Worm (Caenorhabditis elegans) whole organism, midembryonic: ENCODE measurements around the gene T05A7.12.

Experiments
- T22C8.4 ChIP-seq: fragments of 200-800 bp; sonication (Bioruptor generic); IDR thresholded peaks from 2 replicates; pipeline ENCODE4 v1.3.6; 2022; ENCODE audit warnings: missing genetic modification characterization, missing compliant biosample characterization
- cog-1 ChIP-seq: sonication (generic microtip); optimal IDR thresholded peaks from 2 replicates; lab custom pipeline; 2016; ENCODE audit warnings: missing genetic modification characterization, missing compliant biosample characterization
- flt-1 ChIP-seq: fragments of 200-800 bp; sonication (Bioruptor generic); IDR thresholded peaks from 2 replicates; pipeline ENCODE4 v1.3.6; 2022; ENCODE audit warnings: missing genetic modification characterization, missing compliant biosample characterization
- klf-2 ChIP-seq: fragments of 200-800 bp; sonication (Bioruptor generic); conservative IDR thresholded peaks from 2 replicates; pipeline ENCODE4 v1.3.6; 2022; ENCODE audit warnings: missing genetic modification reagents, missing genetic modification characterization, missing compliant biosample characterization
- med-1 ChIP-seq: sonication (generic microtip); optimal IDR thresholded peaks from 2 replicates; lab custom pipeline; 2017; ENCODE audit warnings: missing genetic modification characterization, mild to moderate bottlenecking, missing compliant biosample characterization, antibody characterized with exemption, missing genetic modification reagents; ENCODE audit not compliant: insufficient read depth
- ref-1 ChIP-seq: fragments of 200-800 bp; sonication (Bioruptor generic); conservative IDR thresholded peaks from 2 replicates; pipeline ENCODE4 v1.3.6; 2022; ENCODE audit warnings: missing genetic modification reagents, missing genetic modification characterization, missing compliant biosample characterization
- tab-1 ChIP-seq: fragments of 200-800 bp; sonication (Bioruptor generic); IDR thresholded peaks from 2 replicates; pipeline ENCODE4 v1.3.6; 2022; ENCODE audit warnings: missing genetic modification characterization, missing compliant biosample characterization
- ztf-23 ChIP-seq: fragments of 200-800 bp; sonication (Bioruptor generic); IDR thresholded peaks from 2 replicates; pipeline ENCODE4 v1.3.6; 2022; ENCODE audit warnings: missing genetic modification reagents, missing genetic modification characterization, missing compliant biosample characterization
- ztf-29 ChIP-seq: fragments of 200-800 bp; sonication (Bioruptor generic); IDR thresholded peaks from 2 replicates; pipeline ENCODE4 v1.3.6; 2022; ENCODE audit warnings: missing genetic modification reagents, missing genetic modification characterization, missing compliant biosample characterization

Gene T05A7.12

DNA sequence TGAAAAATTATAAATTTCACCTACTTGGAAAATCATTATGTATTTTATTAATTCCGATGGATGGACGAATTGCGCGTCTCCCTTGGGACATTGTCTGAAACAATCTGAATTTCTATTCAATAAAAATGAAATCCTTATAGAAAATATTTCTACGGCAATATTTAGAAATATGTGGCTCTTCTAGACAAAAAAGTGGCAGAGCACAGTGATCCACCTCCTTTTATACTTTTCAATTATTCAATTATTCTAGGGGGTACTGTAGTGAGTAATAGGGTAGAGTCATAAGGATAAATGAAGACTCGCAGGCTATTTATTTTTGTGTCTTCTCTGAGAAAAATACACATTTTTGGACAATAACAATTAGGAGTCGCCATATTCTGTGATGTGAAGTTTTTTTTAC is at the start of gene T05A7.12:
Gene T05A7.12, minus strand, starts transcription at position 101 of the 400 bp plus-strand sequence.
- TF ChIP-seq tab-1 = no peak
- TF ChIP-seq ztf-23 (GFP tag; lab: Robert Waterston, UW) = no peak
- TF ChIP-seq cog-1 (tag; lab: Kevin White, UChicago) = no peak
- TF ChIP-seq klf-2 (GFP tag; lab: Robert Waterston, UW) = no peak

DNA sequence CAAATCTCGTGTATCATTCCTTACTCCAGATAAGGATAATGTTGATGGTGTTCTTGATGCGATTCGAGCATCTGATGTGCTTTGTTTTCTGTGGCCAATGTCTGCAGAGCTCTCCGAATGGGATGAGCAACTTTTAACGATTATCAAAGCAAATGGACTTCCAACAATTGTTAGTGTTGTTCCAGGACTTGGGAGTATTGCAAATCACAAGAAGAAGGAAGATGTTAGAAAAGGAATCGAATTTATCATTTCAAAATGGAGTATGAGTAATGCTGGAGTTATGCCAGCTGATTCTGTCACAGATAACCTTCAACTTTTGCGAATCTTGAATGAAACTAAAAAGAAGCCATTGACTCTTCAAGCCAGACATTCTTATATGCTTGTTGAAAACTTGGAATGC is 47.7 kb upstream of the T05A7.12 start:
- TF ChIP-seq cog-1 (tag; lab: Kevin White, UChicago) = no peak
- no peak for TF ChIP-seq klf-2 (GFP tag; lab: Robert Waterston, UW)

DNA sequence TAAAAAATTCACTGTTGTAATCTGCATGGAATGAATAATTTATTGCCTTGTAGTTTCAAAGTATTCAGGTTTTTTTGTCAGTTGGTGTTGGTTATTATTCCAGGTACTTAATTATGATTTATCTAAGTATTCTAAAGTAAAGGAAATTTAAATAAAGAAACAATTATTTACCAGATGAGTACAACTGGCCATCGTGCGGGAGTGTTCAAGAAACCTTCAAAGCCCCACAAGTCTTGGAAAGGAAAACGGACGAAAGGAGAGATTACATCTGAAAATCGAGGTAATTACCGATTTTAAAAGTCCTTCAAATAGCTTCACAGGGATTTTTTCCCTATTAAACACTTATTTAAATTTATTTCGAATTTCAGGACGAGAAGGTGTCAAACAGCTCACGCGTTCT is 47.0 kb upstream of the T05A7.12 start, which contains the start of gene tag-151:
Gene tag-151, plus strand, starts transcription at position 158 of the 400 bp plus-strand sequence.
- TF ChIP-seq cog-1 (tag; lab: Kevin White, UChicago) = no peak
- no peak for TF ChIP-seq ztf-23 (GFP tag; lab: Robert Waterston, UW)
- TF ChIP-seq klf-2 (GFP tag; lab: Robert Waterston, UW) = no peak
- no peak for TF ChIP-seq tab-1
- TF ChIP-seq ztf-29 (GFP tag; lab: Robert Waterston, UW) = no peak
- no peak for TF ChIP-seq ref-1
- TF ChIP-seq T22C8.4 (GFP tag; lab: Robert Waterston, UW) = no peak
- TF ChIP-seq flt-1 = no peak
- no peak for TF ChIP-seq med-1

DNA sequence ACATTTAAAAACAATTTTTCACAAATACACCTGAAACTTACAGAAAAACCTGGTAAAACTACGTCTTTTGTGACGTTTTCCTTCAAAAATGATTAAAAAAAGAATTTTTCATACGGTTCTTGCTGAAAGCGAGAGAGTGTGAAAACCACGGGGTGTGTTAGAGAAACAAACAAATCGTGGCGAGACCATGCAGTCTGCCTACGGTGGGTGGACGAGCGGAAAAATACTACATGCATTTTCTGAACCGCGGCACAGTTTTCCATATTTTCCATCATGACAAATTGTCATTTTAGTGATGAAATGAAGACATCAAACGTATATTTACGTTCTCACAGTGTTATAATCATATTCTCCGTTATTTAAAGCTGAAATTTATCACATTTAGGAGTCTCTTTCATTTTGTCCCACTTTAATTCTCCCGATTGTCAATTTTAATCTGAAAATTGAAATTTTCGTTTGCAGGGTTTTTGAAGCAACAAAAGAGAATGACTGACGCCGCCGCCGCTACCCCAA is 43.3 kb upstream of the T05A7.12 start, which contains the start of the genes F10G7.9 and tsn-1:
Gene F10G7.9, minus strand, starts transcription at position 127 of the 513 bp plus-strand sequence.
Gene tsn-1, plus strand, starts transcription at position 463 of the 513 bp plus-strand sequence.
- TF ChIP-seq med-1 (no peak), ztf-23 (GFP tag; lab: Robert Waterston, UW) (no peak), flt-1 (no peak), cog-1 (tag; lab: Kevin White, UChicago) (no peak), tab-1 (no peak), ztf-29 (GFP tag; lab: Robert Waterston, UW) (no peak), T22C8.4 (GFP tag; lab: Robert Waterston, UW) (no peak), klf-2 (GFP tag; lab: Robert Waterston, UW) (no peak), ref-1 (no peak)

DNA sequence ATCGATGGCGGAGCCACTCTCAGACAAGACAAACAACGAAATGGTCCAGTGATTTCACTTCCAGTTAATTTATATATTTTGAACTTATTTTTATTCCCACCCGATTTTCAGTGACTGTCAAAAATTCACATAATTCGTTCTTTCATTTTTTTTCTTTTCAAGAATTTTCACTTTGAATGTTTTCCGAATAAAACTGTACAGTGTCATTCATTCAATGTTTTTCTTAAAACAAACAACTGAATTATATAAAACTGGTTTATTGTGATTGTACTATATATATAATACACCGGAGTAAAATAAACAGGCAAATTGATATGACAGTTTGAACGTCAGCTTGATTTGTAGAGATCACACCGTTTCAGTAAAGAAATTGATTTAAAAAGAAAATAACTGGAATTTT is 39.9 kb upstream of the T05A7.12 start:
- no peak for TF ChIP-seq klf-2 (GFP tag; lab: Robert Waterston, UW)
- no peak for TF ChIP-seq flt-1
- no peak for TF ChIP-seq ztf-29 (GFP tag; lab: Robert Waterston, UW)
- no peak for TF ChIP-seq T22C8.4 (GFP tag; lab: Robert Waterston, UW)

DNA sequence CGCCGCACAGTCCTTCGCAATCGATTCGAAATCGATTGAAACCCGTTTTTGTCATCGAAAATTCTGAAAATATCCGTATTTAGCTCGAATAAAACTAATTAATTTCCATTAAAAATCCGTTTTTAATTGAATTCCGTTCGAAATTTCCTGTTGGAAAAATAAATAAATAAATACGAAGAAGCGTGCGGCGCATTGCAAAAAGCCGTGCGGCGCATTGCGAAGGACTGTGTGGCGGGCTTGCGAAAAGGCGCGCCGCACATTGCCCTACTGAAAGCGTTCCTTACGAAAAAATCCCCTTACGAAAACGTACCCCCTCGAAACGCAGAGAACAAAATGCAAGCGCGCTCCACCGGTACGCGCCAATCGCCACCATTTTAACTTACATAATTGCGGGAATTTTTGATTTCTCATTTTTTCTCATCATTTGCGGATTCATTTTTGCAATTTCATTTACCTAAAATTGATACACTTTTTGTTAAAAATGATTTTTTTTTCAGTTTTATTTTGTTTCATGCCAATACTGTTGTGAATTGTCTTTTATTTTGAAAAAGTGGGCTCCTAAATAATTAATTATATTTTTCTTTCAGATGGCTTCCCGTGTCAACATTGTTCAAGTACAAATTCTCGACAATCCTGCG is 38.5 kb upstream of the T05A7.12 start, which contains the start of gene unc-85:
Gene unc-85, plus strand, starts transcription at position 588 of the 638 bp plus-strand sequence.
- TF ChIP-seq ztf-29 (GFP tag; lab: Robert Waterston, UW) (peak; percentile 84), ztf-23 (GFP tag; lab: Robert Waterston, UW) (peak; percentile 90), cog-1 (tag; lab: Kevin White, UChicago) (peak; percentile 30), T22C8.4 (GFP tag; lab: Robert Waterston, UW) (peak; percentile 18; the same call in 1 of the 2 replicates), tab-1 (peak; percentile 70; the same call in 1 of the 2 replicates), med-1 (peak; percentile 29), flt-1 (peak; percentile 90), klf-2 (GFP tag; lab: Robert Waterston, UW) (peak; percentile 71), ref-1 (peak; percentile 57; the same call in 1 of the 2 replicates)

DNA sequence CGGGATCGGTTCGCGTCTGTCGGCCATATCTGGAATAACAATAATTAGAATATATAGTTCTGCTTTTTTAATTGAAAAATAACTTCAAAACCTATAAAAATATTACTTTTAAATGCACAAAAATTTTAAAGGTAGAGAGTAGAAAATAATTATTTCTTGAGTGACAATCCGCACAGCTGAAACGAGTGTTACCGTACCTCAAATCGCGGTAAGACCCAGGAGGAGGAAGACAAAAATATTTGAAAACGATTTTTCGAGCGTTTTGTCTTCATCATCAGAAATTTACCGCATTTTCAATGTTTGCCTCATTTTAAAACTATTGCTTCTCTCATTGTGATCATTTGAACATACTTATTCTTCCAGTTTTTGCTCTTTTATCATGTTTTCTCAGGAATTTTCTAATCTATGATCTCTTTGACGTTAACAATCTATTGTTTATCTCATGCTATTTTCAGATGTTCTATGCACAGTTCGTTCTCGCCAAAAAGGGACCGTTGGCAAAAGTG is 35.2 kb upstream of the T05A7.12 start, which contains the start of the genes rpn-5 and scc-1:
Gene rpn-5, minus strand, starts transcription at position 162 of the 506 bp plus-strand sequence.
Gene scc-1, plus strand, starts transcription at position 456 of the 506 bp plus-strand sequence.
- no peak for TF ChIP-seq cog-1 (tag; lab: Kevin White, UChicago)
- TF ChIP-seq flt-1 = no peak

DNA sequence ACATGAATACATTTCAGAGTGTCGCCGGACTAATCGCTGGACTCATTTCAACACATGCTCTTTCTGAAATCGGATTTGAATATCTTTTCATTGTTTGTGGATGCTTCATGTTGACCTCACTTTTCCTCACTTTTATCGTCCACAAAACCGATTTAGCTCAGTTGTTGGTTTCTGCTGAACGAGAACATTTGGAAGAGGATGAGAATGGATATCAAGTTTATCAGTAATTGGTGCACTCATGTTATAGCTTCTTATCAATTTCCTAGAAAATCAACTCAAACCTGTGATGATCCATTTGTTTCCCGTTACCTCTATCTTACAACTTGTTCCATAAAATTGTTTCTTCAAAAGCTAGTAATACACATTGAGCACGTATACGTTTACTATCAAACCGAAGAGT is 33.0 kb upstream of the T05A7.12 start:
- TF ChIP-seq ztf-29 (GFP tag; lab: Robert Waterston, UW) (no peak), flt-1 (no peak), klf-2 (GFP tag; lab: Robert Waterston, UW) (no peak), ztf-23 (GFP tag; lab: Robert Waterston, UW) (no peak), tab-1 (no peak), med-1 (no peak), ref-1 (no peak), cog-1 (tag; lab: Kevin White, UChicago) (no peak)

DNA sequence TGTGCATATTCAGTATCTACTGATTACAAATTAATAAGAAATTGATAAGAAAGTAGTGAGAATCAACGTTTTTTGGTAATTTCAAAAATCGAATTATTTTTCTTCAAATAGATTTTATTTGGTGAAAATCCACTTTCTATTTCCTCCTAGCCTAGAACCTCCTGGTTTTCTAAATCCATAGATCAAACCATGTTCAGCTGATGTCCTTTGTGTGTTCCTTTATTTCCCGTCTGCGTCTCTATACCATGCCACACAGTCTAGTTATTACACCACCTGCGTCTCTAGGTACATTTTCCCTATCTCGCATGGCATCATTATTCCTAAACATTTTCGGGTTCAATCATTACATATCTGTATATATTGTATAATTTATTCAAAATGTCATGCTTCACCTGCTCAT is 30.0 kb upstream of the T05A7.12 start, which contains the start of gene F10G7.5:
Gene F10G7.5, plus strand, starts transcription at position 286 of the 400 bp plus-strand sequence.
- TF ChIP-seq ztf-23 (GFP tag; lab: Robert Waterston, UW) (no peak), cog-1 (tag; lab: Kevin White, UChicago) (peak; percentile 28)

DNA sequence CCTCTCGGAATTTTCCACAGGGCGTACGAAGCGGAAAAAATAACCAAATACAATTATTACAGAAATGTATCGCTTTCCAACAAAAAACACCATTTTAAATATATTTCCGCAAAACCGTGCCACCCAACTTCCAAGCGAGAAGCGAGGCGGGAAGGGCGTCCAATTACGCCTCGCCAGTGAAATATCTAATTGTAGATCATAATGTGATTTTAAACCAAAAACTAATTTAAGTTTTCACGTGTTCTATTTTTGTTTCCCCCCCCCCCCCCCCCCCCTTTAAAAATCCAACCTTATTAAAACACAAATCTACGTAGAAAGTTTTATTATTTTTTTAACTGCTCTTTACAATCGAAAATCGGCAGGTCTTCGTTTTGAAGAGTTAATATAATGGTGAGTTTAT is 26.4 kb upstream of the T05A7.12 start, which contains the start of gene F10G7.12:
Gene F10G7.12, plus strand, starts transcription at position 301 of the 400 bp plus-strand sequence.
- no peak for TF ChIP-seq flt-1
- TF ChIP-seq ztf-29 (GFP tag; lab: Robert Waterston, UW) = no peak
- no peak for TF ChIP-seq cog-1 (tag; lab: Kevin White, UChicago)
- no peak for TF ChIP-seq ztf-23 (GFP tag; lab: Robert Waterston, UW)
- TF ChIP-seq ref-1 = no peak
- TF ChIP-seq med-1 = no peak
- TF ChIP-seq tab-1 = no peak
- TF ChIP-seq T22C8.4 (GFP tag; lab: Robert Waterston, UW) = no peak
- no peak for TF ChIP-seq klf-2 (GFP tag; lab: Robert Waterston, UW)
